Worm (Caenorhabditis elegans) whole organism, young adult: ENCODE measurements around the gene eri-9.

Experiments used
- C17E4.6 ChIP-seq: fragments of 200-800 bp; sonication (Bioruptor generic); IDR thresholded peaks from 2 replicates; pipeline ENCODE4 v1.3.6; 2022; ENCODE audit warnings: missing genetic modification reagents, missing genetic modification characterization, missing compliant biosample characterization
- F22D6.2 ChIP-seq: sonication (generic microtip); optimal IDR thresholded peaks from 2 replicates; lab custom pipeline; 2016; ENCODE audit warnings: mild to moderate bottlenecking, missing genetic modification characterization, missing compliant biosample characterization
- F37B4.10 ChIP-seq: fragments of 200-800 bp; sonication (Bioruptor generic); IDR thresholded peaks from 2 replicates; pipeline ENCODE4 v1.3.6; 2022; ENCODE audit warnings: missing genetic modification characterization, missing compliant biosample characterization
- F49E8.2 ChIP-seq: sonication (generic microtip); optimal IDR thresholded peaks from 3 replicates; lab custom pipeline; 2017; ENCODE audit warnings: missing genetic modification characterization, mild to moderate bottlenecking, missing compliant biosample characterization, antibody characterized with exemption, moderate library complexity; ENCODE audit not compliant: insufficient read depth
- F57A8.1 ChIP-seq: fragments of 200-800 bp; sonication (Bioruptor generic); optimal IDR thresholded peaks from 2 replicates; lab custom pipeline; 2018; ENCODE audit warnings: mild to moderate bottlenecking, missing genetic modification characterization, moderate library complexity, missing compliant biosample characterization
- K11D2.4 ChIP-seq: fragments of 200-800 bp; sonication (Bioruptor generic); IDR thresholded peaks from 2 replicates; pipeline ENCODE4 v1.3.6; 2022; ENCODE audit warnings: missing genetic modification reagents, missing genetic modification characterization, missing compliant biosample characterization
- K12H6.12 ChIP-seq: fragments of 200-800 bp; sonication (Bioruptor generic); optimal IDR thresholded peaks from 2 replicates; lab custom pipeline; 2018; ENCODE audit warnings: mild to moderate bottlenecking, missing genetic modification characterization, missing compliant biosample characterization
- Y53G8AR.9 ChIP-seq: fragments of 200-800 bp; sonication (Bioruptor generic); conservative IDR thresholded peaks from 2 replicates; pipeline ENCODE4 v1.3.6; 2022; ENCODE audit warnings: missing genetic modification reagents, missing genetic modification characterization, missing compliant biosample characterization
- Y79H2A.3 ChIP-seq: fragments of 200-800 bp; sonication (Bioruptor generic); conservative IDR thresholded peaks from 2 replicates; pipeline ENCODE4 v1.3.6; 2022; ENCODE audit warnings: missing genetic modification reagents, missing genetic modification characterization, missing compliant biosample characterization
- Y95B8A.8 ChIP-seq: fragments of 200-800 bp; sonication (Bioruptor generic); IDR thresholded peaks from 2 replicates; pipeline ENCODE4 v1.3.6; 2022; ENCODE audit warnings: missing genetic modification reagents, missing genetic modification characterization, missing compliant biosample characterization
- ZK185.1 ChIP-seq: sonication (generic microtip); optimal IDR thresholded peaks from 2 replicates; lab custom pipeline; 2016; ENCODE audit warnings: mild to moderate bottlenecking, missing genetic modification characterization, missing compliant biosample characterization; ENCODE audit not compliant: poor library complexity, severe bottlenecking
- akir-1 ChIP-seq: fragments of 200-800 bp; sonication (Bioruptor generic); optimal IDR thresholded peaks from 2 replicates; lab custom pipeline; 2018; ENCODE audit warnings: mild to moderate bottlenecking, missing genetic modification characterization, moderate library complexity, missing compliant biosample characterization
- aptf-2 ChIP-seq: fragments of 200-800 bp; sonication (Bioruptor generic); conservative IDR thresholded peaks from 2 replicates; pipeline ENCODE4 v1.3.6; 2022; ENCODE audit warnings: missing genetic modification reagents, missing genetic modification characterization, missing compliant biosample characterization
- attf-3 ChIP-seq: fragments of 200-800 bp; sonication (Bioruptor generic); conservative IDR thresholded peaks from 2 replicates; pipeline ENCODE4 v1.3.6; 2022; ENCODE audit warnings: missing genetic modification reagents, missing genetic modification characterization, missing compliant biosample characterization
- attf-5 ChIP-seq: fragments of 200-800 bp; sonication (Bioruptor generic); optimal IDR thresholded peaks from 2 replicates; lab custom pipeline; 2018; ENCODE audit warnings: mild to moderate bottlenecking, missing genetic modification characterization, missing compliant biosample characterization
- bed-1 ChIP-seq: fragments of 200-800 bp; sonication (Bioruptor generic); IDR thresholded peaks from 2 replicates; pipeline ENCODE4 v1.3.6; 2022; ENCODE audit warnings: missing genetic modification reagents, missing genetic modification characterization, missing compliant biosample characterization
- ceh-100 ChIP-seq: fragments of 200-800 bp; sonication (Bioruptor generic); IDR thresholded peaks from 2 replicates; pipeline ENCODE4 v1.3.6; 2022; ENCODE audit warnings: missing genetic modification reagents, missing genetic modification characterization, missing compliant biosample characterization
- ceh-27 ChIP-seq: fragments of 200-800 bp; sonication (Bioruptor generic); optimal IDR thresholded peaks from 2 replicates; lab custom pipeline; 2018; ENCODE audit warnings: mild to moderate bottlenecking, missing genetic modification characterization, moderate library complexity, missing compliant biosample characterization
- gei-17 ChIP-seq: fragments of 200-800 bp; sonication (Bioruptor generic); optimal IDR thresholded peaks from 2 replicates; lab custom pipeline; 2018; ENCODE audit warnings: mild to moderate bottlenecking, missing genetic modification characterization, missing compliant biosample characterization
- hlh-12 ChIP-seq: sonication (generic microtip); optimal IDR thresholded peaks from 2 replicates; lab custom pipeline; 2016; ENCODE audit warnings: missing genetic modification characterization, missing compliant biosample characterization
- hlh-26 ChIP-seq: fragments of 200-800 bp; sonication (Bioruptor generic); conservative IDR thresholded peaks from 2 replicates; pipeline ENCODE4 v1.3.6; 2022; ENCODE audit warnings: missing genetic modification reagents, missing genetic modification characterization, missing compliant biosample characterization
- hmg-1.2 ChIP-seq: fragments of 200-800 bp; sonication (Bioruptor generic); IDR thresholded peaks from 2 replicates; pipeline ENCODE4 v1.3.6; 2022; ENCODE audit warnings: missing genetic modification reagents, missing genetic modification characterization, missing compliant biosample characterization
- hrde-1 ChIP-seq: sonication (generic microtip); optimal IDR thresholded peaks from 2 replicates; lab custom pipeline; 2016; ENCODE audit warnings: missing genetic modification characterization, mild to moderate bottlenecking, missing compliant biosample characterization, moderate library complexity, missing genotype, missing genetic modification reagents, borderline replicate concordance
- hsf-1 ChIP-seq: fragments of 200-800 bp; sonication (Bioruptor generic); IDR thresholded peaks from 2 replicates; pipeline ENCODE4 v1.3.6; 2022; ENCODE audit warnings: missing genetic modification reagents, missing genetic modification characterization, missing compliant biosample characterization
- lag-1 ChIP-seq: fragments of 200-800 bp; sonication (Bioruptor generic); IDR thresholded peaks from 2 replicates; pipeline ENCODE4 v1.3.6; 2022; ENCODE audit warnings: missing genetic modification reagents, missing genetic modification characterization, missing compliant biosample characterization
- let-607 ChIP-seq, 2 experiments: fragments of 200-800 bp in 1 of 2; sonication (Bioruptor generic) in 1 of 2; sonication (generic microtip) in 1 of 2; optimal IDR thresholded peaks; 2 replicates each; lab custom pipeline; 2016 to 2018; ENCODE audit warnings: mild to moderate bottlenecking in 2 of 2, missing compliant biosample characterization in 2 of 2, missing genetic modification characterization in 2 of 2, moderate library complexity in 2 of 2, missing genotype in 1 of 2
- madf-10 ChIP-seq: sonication (generic microtip); optimal IDR thresholded peaks from 2 replicates; lab custom pipeline; 2016; ENCODE audit warnings: mild to moderate bottlenecking, missing genetic modification characterization, missing compliant biosample characterization
- mcd-1 ChIP-seq: fragments of 200-800 bp; sonication (Bioruptor generic); IDR thresholded peaks from 2 replicates; pipeline ENCODE4 v1.3.6; 2022; ENCODE audit warnings: missing genetic modification reagents, missing genetic modification characterization, missing compliant biosample characterization
- mxl-1 ChIP-seq: sonication (generic microtip); optimal IDR thresholded peaks from 2 replicates; lab custom pipeline; 2016; ENCODE audit warnings: missing genetic modification characterization, missing compliant biosample characterization
- nhr-179 ChIP-seq: sonication (generic microtip); optimal IDR thresholded peaks from 2 replicates; lab custom pipeline; 2016; ENCODE audit warnings: mild to moderate bottlenecking, missing genetic modification characterization, missing compliant biosample characterization
- nhr-27 ChIP-seq: fragments of 200-800 bp; sonication (Bioruptor generic); optimal IDR thresholded peaks from 2 replicates; lab custom pipeline; 2018; ENCODE audit warnings: mild to moderate bottlenecking, missing genetic modification characterization, moderate library complexity, missing compliant biosample characterization
- nhr-80 ChIP-seq: sonication (generic microtip); optimal IDR thresholded peaks from 2 replicates; lab custom pipeline; 2016; ENCODE audit warnings: missing genetic modification characterization, missing compliant biosample characterization
- pbrm-1 ChIP-seq: fragments of 200-800 bp; sonication (Bioruptor generic); IDR thresholded peaks from 2 replicates; pipeline ENCODE4 v1.3.6; 2022; ENCODE audit warnings: missing genetic modification reagents, missing genetic modification characterization, missing compliant biosample characterization
- rpc-1 ChIP-seq, 2 experiments: fragments of 150-350 bp in 1 of 2; sonication (generic microtip) in 1 of 2; optimal IDR thresholded peaks; 2 replicates each; lab custom pipeline; 2014 to 2018; ENCODE audit warnings: missing biosample characterization in 1 of 2, missing genetic modification characterization in 1 of 2, missing genetic modification reagents in 1 of 2, missing genotype in 1 of 2
- snpc-1.1 ChIP-seq: sonication (generic microtip); optimal IDR thresholded peaks from 2 replicates; lab custom pipeline; 2017; ENCODE audit warnings: missing genetic modification characterization, mild to moderate bottlenecking, missing compliant biosample characterization, antibody characterized with exemption, moderate library complexity, missing genotype, missing genetic modification reagents; ENCODE audit not compliant: insufficient read depth
- xnd-1 ChIP-seq: sonication (generic microtip); optimal IDR thresholded peaks from 2 replicates; lab custom pipeline; 2016; ENCODE audit warnings: missing genotype, missing genetic modification reagents, missing genetic modification characterization, missing compliant biosample characterization
- zim-3 ChIP-seq: sonication (generic microtip); optimal IDR thresholded peaks from 2 replicates; lab custom pipeline; 2017; ENCODE audit warnings: mild to moderate bottlenecking, missing genetic modification characterization, moderate library complexity, missing compliant biosample characterization
- ztf-22 ChIP-seq: fragments of 200-800 bp; sonication (Bioruptor generic); optimal IDR thresholded peaks from 2 replicates; lab custom pipeline; 2018; ENCODE audit warnings: mild to moderate bottlenecking, missing genetic modification characterization, moderate library complexity, missing compliant biosample characterization
- ztf-26 ChIP-seq: sonication (generic microtip); optimal IDR thresholded peaks from 2 replicates; lab custom pipeline; 2017; ENCODE audit warnings: missing genetic modification characterization, missing compliant biosample characterization
- ztf-3 ChIP-seq: fragments of 200-800 bp; sonication (Bioruptor generic); optimal IDR thresholded peaks from 2 replicates; lab custom pipeline; 2018; ENCODE audit warnings: mild to moderate bottlenecking, missing genetic modification characterization, missing compliant biosample characterization

Gene eri-9

DNA sequence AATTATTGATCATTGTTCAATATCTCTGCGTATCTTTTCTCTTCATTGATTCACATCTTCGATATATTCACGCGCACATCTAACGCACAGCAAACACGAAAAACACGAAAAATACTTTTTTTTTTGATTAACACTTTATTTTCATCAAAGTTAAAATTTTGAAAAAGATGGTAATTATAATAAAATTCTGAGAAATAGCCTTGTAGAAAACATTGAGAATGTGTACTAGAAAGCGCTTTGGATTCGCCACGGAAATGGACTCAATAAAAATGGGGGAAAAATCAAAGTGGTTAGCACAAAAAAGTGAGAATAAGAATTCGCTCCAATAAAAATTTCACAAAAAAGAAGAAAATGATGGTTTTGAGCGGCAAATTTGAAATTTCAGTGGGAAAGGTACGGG, 38.7 kb upstream of the eri-9 start, which contains the start of gene F26F4.6:
TSS of gene F26F4.6 (minus strand) at position 101 of the 400 bp plus-strand sequence.
- TF ChIP-seq snpc-1.1 (tag; lab: Kevin White, UChicago) (no peak), xnd-1 (no peak), rpc-1 (optimal IDR thresholded peaks at IDR 0.05; lab: Kevin White, UChicago) (no peak), rpc-1 (tag; optimal IDR thresholded peaks at IDR 0.05; lab: Kevin White, UChicago) (no peak), K12H6.12 (tag; lab: Kevin White, UChicago) (no peak), F57A8.1 (GFP tag; lab: Kevin White, UChicago) (no peak), attf-3 (GFP tag; lab: Robert Waterston, UW) (no peak)

DNA sequence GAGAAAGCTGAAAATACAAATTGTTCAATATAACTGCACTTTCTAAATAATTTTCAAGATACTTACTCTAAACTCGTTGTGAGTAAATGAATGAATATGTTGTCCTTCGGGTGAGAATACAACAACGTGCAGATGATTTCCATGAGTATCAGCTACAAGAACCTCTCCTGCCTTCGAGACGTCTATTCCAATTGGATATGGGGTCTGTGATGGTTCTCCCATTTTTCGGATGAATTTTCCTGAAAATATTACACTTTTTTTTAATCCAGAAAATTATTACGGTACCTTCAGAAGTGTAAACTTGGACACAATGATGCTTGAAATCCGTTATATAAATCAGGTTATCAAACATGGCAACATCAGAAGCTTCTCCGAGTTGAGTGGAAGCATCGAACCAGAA, 36.9 kb upstream of the eri-9 start:
- TF ChIP-seq K12H6.12 (tag; lab: Kevin White, UChicago) (no peak), attf-5 (GFP tag; lab: Kevin White, UChicago) (no peak), hmg-1.2 (GFP tag; lab: Robert Waterston, UW) (no peak), ceh-100 (GFP tag; lab: Robert Waterston, UW) (no peak), gei-17 (GFP tag; lab: Kevin White, UChicago) (no peak), F22D6.2 (no peak), lag-1 (GFP tag; lab: Robert Waterston, UW) (no peak), xnd-1 (no peak), Y79H2A.3 (GFP tag; lab: Robert Waterston, UW) (no peak), aptf-2 (GFP tag; lab: Robert Waterston, UW) (no peak), mcd-1 (GFP tag; lab: Robert Waterston, UW) (no peak), madf-10 (tag; lab: Kevin White, UChicago) (no peak)

ce11 chrIII:4899035-4899578, 33.1 kb upstream of the eri-9 start, which contains the start of gene nhl-2:
Gene nhl-2, minus strand, starts transcription at chrIII:4899085.
- no peak for TF ChIP-seq hlh-26 (GFP tag; lab: Robert Waterston, UW)
- no peak for TF ChIP-seq ztf-3 (GFP tag; lab: Kevin White, UChicago)
- TF ChIP-seq hsf-1 (GFP tag; lab: Robert Waterston, UW): no peak
- TF ChIP-seq ZK185.1 (tag; lab: Kevin White, UChicago): no peak
- no peak for TF ChIP-seq akir-1 (GFP tag; lab: Kevin White, UChicago)
- no peak for TF ChIP-seq nhr-179 (tag; lab: Kevin White, UChicago)
- no peak for TF ChIP-seq F49E8.2 (tag; lab: Kevin White, UChicago)
- TF ChIP-seq K11D2.4: no peak
- TF ChIP-seq Y79H2A.3 (GFP tag; lab: Robert Waterston, UW): no peak
- TF ChIP-seq pbrm-1: no peak
- TF ChIP-seq hrde-1: no peak
- TF ChIP-seq mcd-1 (GFP tag; lab: Robert Waterston, UW): no peak
- no peak for TF ChIP-seq attf-3 (GFP tag; lab: Robert Waterston, UW)
- no peak for TF ChIP-seq hlh-12 (tag; lab: Kevin White, UChicago)

ce11 chrIII:4899728-4900127, 32.5 kb upstream of the eri-9 start:
- TF ChIP-seq nhr-80 (tag; lab: Kevin White, UChicago): peak; percentile 99
- TF ChIP-seq aptf-2 (GFP tag; lab: Robert Waterston, UW): peak; percentile 73; the same call in 1 of the 2 replicates
- TF ChIP-seq hrde-1: no peak
- peak; percentile 96 for TF ChIP-seq Y95B8A.8 (GFP tag; lab: Robert Waterston, UW)
- TF ChIP-seq zim-3: peak; percentile 64
- TF ChIP-seq ztf-22 (GFP tag; lab: Kevin White, UChicago): peak; percentile 99
- no peak for TF ChIP-seq hlh-26 (GFP tag; lab: Robert Waterston, UW)
- peak; percentile 95 for TF ChIP-seq madf-10 (tag; lab: Kevin White, UChicago)
- TF ChIP-seq nhr-27 (tag; lab: Kevin White, UChicago): peak; percentile 80
- TF ChIP-seq ztf-26 (tag; lab: Kevin White, UChicago): peak; percentile 99
- peak; percentile 93 for TF ChIP-seq F22D6.2
- TF ChIP-seq lag-1 (GFP tag; lab: Robert Waterston, UW): peak; percentile 86; the same call in 1 of the 2 replicates
- TF ChIP-seq mxl-1 (tag; lab: Kevin White, UChicago): peak; percentile 58
- TF ChIP-seq mcd-1 (GFP tag; lab: Robert Waterston, UW): peak; percentile 97
- peak; percentile 96 for TF ChIP-seq Y53G8AR.9 (GFP tag; lab: Robert Waterston, UW)
- TF ChIP-seq F37B4.10: peak; percentile 94
- TF ChIP-seq bed-1: peak; percentile 86; the same call in 1 of the 2 replicates
- TF ChIP-seq C17E4.6 (GFP tag; lab: Robert Waterston, UW): peak; percentile 87
- TF ChIP-seq akir-1 (GFP tag; lab: Kevin White, UChicago): peak; percentile 86
- TF ChIP-seq ceh-27 (GFP tag; lab: Kevin White, UChicago): peak; percentile 100
- TF ChIP-seq let-607 (tag; optimal IDR thresholded peaks at IDR 0.05; lab: Kevin White, UChicago): peak; percentile 94 to 95
